Worm (Caenorhabditis elegans) whole organism, L4/young adult: Measurements from ENCODE around the gene ZK666.4.

Experiments used
- W03F9.2 ChIP-seq: fragments of 150-350 bp; optimal IDR thresholded peaks from 2 replicates; lab custom pipeline; 2014; ENCODE audit warnings: missing biosample characterization, missing genetic modification characterization
- dao-5 ChIP-seq: sonication (generic microtip); optimal IDR thresholded peaks from 2 replicates; lab custom pipeline; 2016; ENCODE audit warnings: missing genotype, missing genetic modification characterization, moderate library complexity, missing compliant biosample characterization
- him-1 ChIP-seq: sonication (generic microtip); optimal IDR thresholded peaks from 2 replicates; lab custom pipeline; 2016; ENCODE audit warnings: missing genotype, missing genetic modification reagents, missing genetic modification characterization, missing compliant biosample characterization

The ZK666.4 gene

ce11 chrII:10513377-10513776 is 36.3 kb downstream of the ZK666.4 start:
- TF ChIP-seq him-1 (tag; lab: Kevin White, UChicago) = no peak
- no peak for TF ChIP-seq W03F9.2 (tag; lab: Kevin White, UChicago)
- no peak for TF ChIP-seq dao-5 (tag; lab: Kevin White, UChicago)

ce11 chrII:10515422-10515821 is 38.4 kb downstream of the ZK666.4 start:
- TF ChIP-seq W03F9.2 (tag; lab: Kevin White, UChicago) (no peak), him-1 (tag; lab: Kevin White, UChicago) (no peak), dao-5 (tag; lab: Kevin White, UChicago) (no peak)

- no peak for TF ChIP-seq him-1 (tag; lab: Kevin White, UChicago)
- no peak for TF ChIP-seq W03F9.2 (tag; lab: Kevin White, UChicago)
- no peak for TF ChIP-seq dao-5 (tag; lab: Kevin White, UChicago)
Measured at ce11 chrII:10516375-10516774, 39.3 kb downstream of the ZK666.4 start.

DNA sequence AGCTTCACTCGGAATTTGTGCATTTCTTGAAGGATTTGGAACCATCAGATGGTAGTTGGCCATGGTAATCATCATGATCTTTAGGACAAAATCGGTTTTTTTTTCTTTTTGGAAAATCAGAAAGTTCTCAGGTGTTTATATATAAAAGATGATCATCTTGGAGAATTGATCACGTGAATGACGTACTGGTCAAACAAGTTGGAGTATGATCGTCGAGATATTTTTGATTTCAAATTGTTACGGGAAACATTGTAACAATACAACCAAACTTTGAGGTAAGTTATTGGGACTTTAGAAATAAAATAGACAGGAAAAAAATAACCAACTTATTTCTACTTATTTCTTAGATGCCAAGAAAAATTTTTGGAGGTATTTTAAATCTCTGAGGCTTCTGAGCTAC is 42.0 kb downstream of the ZK666.4 start, which contains the start of gene F59B10.4:
Gene F59B10.4, minus strand, starts transcription at position 101 of the 400 bp plus-strand sequence.
- TF ChIP-seq dao-5 (tag; lab: Kevin White, UChicago) = no peak

- TF ChIP-seq dao-5 (tag; lab: Kevin White, UChicago) (no peak), him-1 (tag; lab: Kevin White, UChicago) (no peak), W03F9.2 (tag; lab: Kevin White, UChicago) (no peak)
Measured at ce11 chrII:10519863-10520262, 42.8 kb downstream of the ZK666.4 start.

DNA sequence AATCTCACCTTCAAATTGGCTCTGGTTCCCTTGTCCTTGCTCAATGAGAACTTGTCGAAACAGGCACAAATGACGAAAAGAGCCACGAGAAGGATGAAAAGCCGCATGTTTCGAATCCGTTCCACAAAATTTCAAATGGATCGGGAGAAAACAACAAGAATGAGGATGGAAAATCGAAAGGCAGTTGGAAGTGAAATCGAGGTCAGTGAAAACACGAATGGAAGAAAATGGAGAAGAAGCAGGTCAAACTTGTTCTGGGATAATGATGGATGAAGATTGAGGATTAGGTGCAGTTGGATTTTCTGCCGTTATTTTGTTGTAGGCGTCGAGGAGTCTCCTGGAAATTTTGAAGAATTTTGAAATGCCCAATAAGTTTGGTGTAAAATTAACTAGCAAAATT is 46.0 kb downstream of the ZK666.4 start:
- TF ChIP-seq him-1 (tag; lab: Kevin White, UChicago) (no peak), dao-5 (tag; lab: Kevin White, UChicago) (no peak), W03F9.2 (tag; lab: Kevin White, UChicago) (no peak)

ce11 chrII:10523583-10523982 is 46.5 kb downstream of the ZK666.4 start, which contains the start of gene F59B10.5:
F59B10.5 (minus strand) TSS chrII:10523683.
- TF ChIP-seq dao-5 (tag; lab: Kevin White, UChicago) (no peak), him-1 (tag; lab: Kevin White, UChicago) (no peak), W03F9.2 (tag; lab: Kevin White, UChicago) (no peak)

DNA sequence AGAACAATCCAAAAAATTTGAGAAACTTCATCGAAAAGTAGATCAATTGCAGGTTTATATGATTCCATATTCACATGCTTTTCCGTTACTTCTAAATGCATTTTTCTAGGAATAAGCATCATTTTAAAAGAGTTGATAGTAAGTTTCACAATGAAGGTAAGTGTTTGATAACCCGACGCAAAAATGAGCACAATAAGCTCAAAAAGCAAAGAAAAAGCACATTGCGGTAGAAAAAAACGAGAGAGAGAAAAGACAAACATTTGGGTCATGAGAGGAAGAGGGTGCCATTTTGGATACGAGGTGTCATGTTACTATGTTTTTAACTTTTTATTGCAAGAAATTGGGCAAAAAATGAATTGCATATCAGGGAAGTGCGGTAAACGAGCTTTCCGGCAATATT is 47.3 kb downstream of the ZK666.4 start, which contains the start of gene F59B10.6:
Gene F59B10.6, minus strand, starts transcription at position 101 of the 400 bp plus-strand sequence.
- TF ChIP-seq him-1 (tag; lab: Kevin White, UChicago) (no peak), dao-5 (tag; lab: Kevin White, UChicago) (no peak), W03F9.2 (tag; lab: Kevin White, UChicago) (no peak)

DNA sequence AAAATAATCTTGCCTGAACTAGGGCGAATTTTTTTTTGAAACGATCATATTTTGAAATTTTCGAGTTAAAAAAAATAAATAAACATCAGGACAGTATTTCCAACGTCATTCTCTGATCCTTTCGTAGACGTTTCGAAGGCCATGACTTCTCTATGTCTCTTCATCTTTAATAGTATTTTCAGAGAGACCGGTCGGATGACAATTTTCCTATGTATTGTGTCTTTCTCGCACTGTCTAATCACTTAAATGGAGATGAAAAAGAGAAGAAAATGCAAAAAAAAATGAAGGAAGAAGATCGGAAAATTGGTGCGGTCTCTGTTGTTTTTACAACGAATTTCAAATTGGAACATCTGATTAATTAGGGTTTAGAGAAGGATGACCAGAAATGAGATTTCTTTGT is 48.1 kb downstream of the ZK666.4 start:
- no peak for TF ChIP-seq W03F9.2 (tag; lab: Kevin White, UChicago)
- TF ChIP-seq dao-5 (tag; lab: Kevin White, UChicago) = no peak
- TF ChIP-seq him-1 (tag; lab: Kevin White, UChicago) = no peak
